Worm (Caenorhabditis elegans) whole organism, early embryonic: ENCODE measurements around the gene str-60.

ENCODE experiments used
- F13C5.2 ChIP-seq: sonication (generic microtip); optimal IDR thresholded peaks from 2 replicates; lab custom pipeline; 2017; ENCODE audit warnings: mild to moderate bottlenecking, missing genetic modification characterization, inconsistent platforms, missing compliant biosample characterization
- ama-1 ChIP-seq: fragments of 150-350 bp; optimal IDR thresholded peaks from 2 replicates; lab custom pipeline; 2014
- ceh-36 ChIP-seq: sonication (generic microtip); optimal IDR thresholded peaks from 2 replicates; lab custom pipeline; 2016; ENCODE audit warnings: missing genetic modification characterization, inconsistent platforms, missing compliant biosample characterization
- flt-1 ChIP-seq: fragments of 200-800 bp; sonication (Bioruptor generic); IDR thresholded peaks from 2 replicates; pipeline ENCODE4 v1.3.6; 2022; ENCODE audit warnings: missing genetic modification characterization, missing compliant biosample characterization
- hmbx-1 ChIP-seq: sonication (generic microtip); optimal IDR thresholded peaks from 2 replicates; lab custom pipeline; 2016; ENCODE audit warnings: mild to moderate bottlenecking, missing genetic modification characterization, missing compliant biosample characterization
- scrt-1 ChIP-seq: fragments of 200-800 bp; sonication (Bioruptor generic); IDR thresholded peaks from 2 replicates; pipeline ENCODE4 v1.3.6; 2022; ENCODE audit warnings: missing genetic modification characterization, missing compliant biosample characterization
- tbx-11 ChIP-seq: fragments of 200-800 bp; sonication (Bioruptor generic); IDR thresholded peaks from 2 replicates; pipeline ENCODE4 v1.3.6; 2022; ENCODE audit warnings: missing genetic modification characterization, missing compliant biosample characterization

DNA sequence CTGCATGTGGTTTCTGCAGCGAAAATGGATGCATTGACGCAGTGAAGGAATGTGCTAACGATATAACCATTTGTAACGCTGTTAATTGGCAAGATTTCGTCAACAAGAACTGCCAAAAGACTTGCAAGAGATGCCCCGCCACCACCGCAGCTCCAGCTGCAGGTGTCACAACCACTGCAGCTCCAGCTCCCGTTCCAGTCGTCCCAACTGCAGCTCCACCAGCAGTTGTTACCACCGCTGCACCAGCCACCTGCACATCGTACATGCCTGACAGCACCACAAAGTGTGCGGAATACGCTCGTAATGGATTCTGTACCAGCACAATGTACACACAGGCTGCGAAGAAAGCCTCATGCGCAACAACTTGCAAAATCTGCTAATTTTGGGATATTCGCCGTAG lies 14.9 kb downstream of the str-60 start:
- TF ChIP-seq flt-1 (GFP tag; lab: Robert Waterston, UW) (no peak), F13C5.2 (tag; lab: Kevin White, UChicago) (no peak), ama-1 (lab: Kevin White, UChicago) (no peak), hmbx-1 (tag; lab: Kevin White, UChicago) (no peak), scrt-1 (GFP tag; lab: Robert Waterston, UW) (no peak), tbx-11 (GFP tag; lab: Robert Waterston, UW) (no peak), ceh-36 (no peak)
